Fruit fly (Drosophila melanogaster): Measurements from ENCODE around the gene NitFhit.

dm6 chr3L:217480-218118, 14.1 kb downstream of the NitFhit start, which contains the start of gene CG13877:
- no peak for TF ChIP-seq rn (GFP tag; IDR thresholded peaks at IDR 0.05)
- TF ChIP-seq gl (tag; optimal IDR thresholded peaks at IDR 0.05): no peak
